Fruit fly (Drosophila melanogaster) whole organism, prepupa: ENCODE measurements around the gene CG43901.
A peak's percentile ranks its signal among the peaks of the same experiment; 100 is the strongest.

Experiments used
- Blimp-1 ChIP-seq: fragments of 200-800 bp; sonication (Bioruptor generic); optimal IDR thresholded peaks from 3 replicates; lab custom pipeline; 2017; ENCODE audit warnings: missing biosample characterization, missing genetic modification characterization, mild to moderate bottlenecking, moderate library complexity, missing genetic modification reagents
- CG10631 ChIP-seq: fragments of 200-800 bp; sonication (Bioruptor generic); optimal IDR thresholded peaks from 2 replicates; lab custom pipeline; 2016; ENCODE audit warnings: missing biosample characterization, missing genetic modification characterization
- CG10669 ChIP-seq: fragments of 200-800 bp; sonication (Bioruptor generic); optimal IDR thresholded peaks from 3 replicates; lab custom pipeline; 2018; ENCODE audit warnings: missing biosample characterization, mild to moderate bottlenecking, missing genetic modification characterization, moderate library complexity
- CG11294 ChIP-seq: fragments of 200-800 bp; sonication (Bioruptor generic); IDR thresholded peaks from 2 replicates; pipeline ENCODE4 v1.3.6; 2022; ENCODE audit warnings: missing biosample characterization, missing genetic modification characterization
- CG11902 ChIP-seq: fragments of 200-800 bp; sonication (Bioruptor generic); optimal IDR thresholded peaks from 3 replicates; lab custom pipeline; 2016; ENCODE audit warnings: missing biosample characterization, missing genetic modification characterization
- CG15336 ChIP-seq: fragments of 200-800 bp; sonication (Bioruptor generic); IDR thresholded peaks from 2 replicates; pipeline ENCODE4 v1.3.6; 2022; ENCODE audit warnings: missing biosample characterization, missing genetic modification characterization
- CG1621 ChIP-seq: fragments of 200-800 bp; sonication (Bioruptor generic); optimal IDR thresholded peaks from 3 replicates; lab custom pipeline; 2018; ENCODE audit warnings: missing biosample characterization, mild to moderate bottlenecking, missing genetic modification characterization
- CG16779 ChIP-seq: fragments of 200-800 bp; sonication (Bioruptor generic); optimal IDR thresholded peaks from 3 replicates; lab custom pipeline; 2017; ENCODE audit warnings: missing biosample characterization, mild to moderate bottlenecking, missing genetic modification characterization
- CG3032 ChIP-seq: fragments of 200-800 bp; optimal IDR thresholded peaks from 2 replicates; lab custom pipeline; 2019; ENCODE audit warnings: missing biosample characterization, mild to moderate bottlenecking, missing genetic modification characterization, moderate library complexity
- CG31627 ChIP-seq: fragments of 200-800 bp; sonication (Bioruptor generic); optimal IDR thresholded peaks from 3 replicates; lab custom pipeline; 2016; ENCODE audit warnings: missing biosample characterization, missing genetic modification characterization
- CG32006 ChIP-seq: fragments of 200-800 bp; sonication (Bioruptor generic); optimal IDR thresholded peaks from 3 replicates; lab custom pipeline; 2017; ENCODE audit warnings: missing biosample characterization, mild to moderate bottlenecking, missing genetic modification characterization
- CG34406 ChIP-seq: fragments of 200-800 bp; sonication (Bioruptor generic); optimal IDR thresholded peaks from 3 replicates; lab custom pipeline; 2016; ENCODE audit warnings: missing biosample characterization, missing genetic modification characterization
- CG3919 ChIP-seq: fragments of 200-800 bp; sonication (Bioruptor generic); optimal IDR thresholded peaks from 3 replicates; lab custom pipeline; 2016; ENCODE audit warnings: missing biosample characterization, missing genetic modification characterization
- CG4318 ChIP-seq: fragments of 200-800 bp; sonication (Bioruptor generic); optimal IDR thresholded peaks from 3 replicates; lab custom pipeline; 2017; ENCODE audit warnings: missing biosample characterization, mild to moderate bottlenecking, missing genetic modification characterization
- CG6163 ChIP-seq: fragments of 200-800 bp; sonication (Bioruptor generic); IDR thresholded peaks from 3 replicates; pipeline ENCODE4 v1.3.6; 2022; ENCODE audit warnings: missing biosample characterization, missing genetic modification characterization
- CG6792 ChIP-seq: fragments of 200-800 bp; sonication (Bioruptor generic); optimal IDR thresholded peaks from 3 replicates; lab custom pipeline; 2016; ENCODE audit warnings: missing biosample characterization, missing genetic modification characterization
- CG6808 ChIP-seq: fragments of 200-800 bp; sonication (Bioruptor generic); optimal IDR thresholded peaks from 3 replicates; lab custom pipeline; 2017; ENCODE audit warnings: missing biosample characterization, missing genetic modification characterization, mild to moderate bottlenecking, moderate library complexity, missing genetic modification reagents
- CG6854 ChIP-seq: fragments of 200-800 bp; sonication (Bioruptor generic); optimal IDR thresholded peaks from 2 replicates; lab custom pipeline; 2017; ENCODE audit warnings: missing biosample characterization, mild to moderate bottlenecking, missing genetic modification characterization
- CG7368 ChIP-seq: fragments of 200-800 bp; sonication (Bioruptor generic); optimal IDR thresholded peaks from 3 replicates; lab custom pipeline; 2016; ENCODE audit warnings: missing biosample characterization, missing genetic modification characterization
- CG8119 ChIP-seq: fragments of 200-800 bp; sonication (Bioruptor generic); IDR thresholded peaks from 3 replicates; pipeline ENCODE4 v1.3.6; 2022; ENCODE audit warnings: missing biosample characterization, missing genetic modification characterization
- CG8319 ChIP-seq: fragments of 200-800 bp; sonication (Bioruptor generic); optimal IDR thresholded peaks from 3 replicates; lab custom pipeline; 2016; ENCODE audit warnings: missing biosample characterization, missing genetic modification characterization
- CG8632 ChIP-seq: fragments of 200-800 bp; sonication (Bioruptor generic); optimal IDR thresholded peaks from 3 replicates; lab custom pipeline; 2016; ENCODE audit warnings: missing biosample characterization, missing genetic modification characterization
- CG9139 ChIP-seq: fragments of 200-800 bp; sonication (Bioruptor generic); optimal IDR thresholded peaks from 3 replicates; lab custom pipeline; 2017; ENCODE audit warnings: missing biosample characterization, mild to moderate bottlenecking, missing genetic modification characterization
- Eip75B ChIP-seq: fragments of 200-800 bp; sonication (Bioruptor generic); optimal IDR thresholded peaks from 3 replicates; lab custom pipeline; 2016; ENCODE audit warnings: missing biosample characterization, missing genetic modification characterization
- Eip78C ChIP-seq: fragments of 200-800 bp; sonication (Bioruptor generic); peaks from one replicate; lab custom pipeline; 2016; ENCODE audit warnings: missing biosample characterization, missing genetic modification characterization
- Eip93F ChIP-seq: fragments of 200-800 bp; sonication (Bioruptor generic); optimal IDR thresholded peaks from 2 replicates; lab custom pipeline; 2016; ENCODE audit warnings: missing biosample characterization, mild to moderate bottlenecking, missing genetic modification characterization
- Ets21C ChIP-seq: fragments of 200-800 bp; sonication (Bioruptor generic); optimal IDR thresholded peaks from 3 replicates; lab custom pipeline; 2016; ENCODE audit warnings: missing biosample characterization, missing genetic modification characterization
- Ets96B ChIP-seq: fragments of 200-800 bp; optimal IDR thresholded peaks from 2 replicates; lab custom pipeline; 2019; ENCODE audit warnings: missing biosample characterization, mild to moderate bottlenecking, missing genetic modification characterization, moderate library complexity
- Gug ChIP-seq: fragments of 200-800 bp; sonication (Bioruptor generic); IDR thresholded peaks from 2 replicates; pipeline ENCODE4 v1.3.6; 2022; ENCODE audit warnings: missing biosample characterization, missing genetic modification characterization
- Hr39 ChIP-seq: fragments of 200-800 bp; sonication (Bioruptor generic); optimal IDR thresholded peaks from 2 replicates; lab custom pipeline; 2016; ENCODE audit warnings: missing biosample characterization, missing genetic modification characterization
- Hr4 ChIP-seq: fragments of 200-800 bp; sonication (Bioruptor generic); optimal IDR thresholded peaks from 3 replicates; lab custom pipeline; 2016; ENCODE audit warnings: missing biosample characterization, missing genetic modification characterization
- Sox14 ChIP-seq: fragments of 200-800 bp; sonication (Bioruptor generic); optimal IDR thresholded peaks from 3 replicates; lab custom pipeline; 2016; ENCODE audit warnings: missing biosample characterization, missing genetic modification characterization
- Sox15 ChIP-seq: fragments of 200-800 bp; sonication (Bioruptor generic); optimal IDR thresholded peaks from 3 replicates; lab custom pipeline; 2016; ENCODE audit warnings: missing biosample characterization, missing genetic modification characterization
- acj6 ChIP-seq: fragments of 200-800 bp; sonication (Bioruptor generic); optimal IDR thresholded peaks from 3 replicates; lab custom pipeline; 2016; ENCODE audit warnings: missing biosample characterization, missing genetic modification characterization
- cyc ChIP-seq: fragments of 200-800 bp; sonication (Bioruptor generic); optimal IDR thresholded peaks from 3 replicates; lab custom pipeline; 2016; ENCODE audit warnings: missing biosample characterization, missing genetic modification characterization
- dac ChIP-seq: fragments of 200-800 bp; sonication (Bioruptor generic); optimal IDR thresholded peaks from 2 replicates; lab custom pipeline; 2017; ENCODE audit warnings: missing biosample characterization, mild to moderate bottlenecking, missing genetic modification characterization
- dsx ChIP-seq: fragments of 200-800 bp; optimal IDR thresholded peaks from 3 replicates; lab custom pipeline; 2019; ENCODE audit warnings: missing biosample characterization, mild to moderate bottlenecking, missing genetic modification characterization, moderate library complexity; ENCODE audit not compliant: poor library complexity, severe bottlenecking
- eg ChIP-seq: fragments of 200-800 bp; sonication (Bioruptor generic); IDR thresholded peaks from 3 replicates; pipeline ENCODE4 v1.3.6; 2022; ENCODE audit warnings: missing biosample characterization, missing genetic modification characterization
- fd59A ChIP-seq: fragments of 200-800 bp; sonication (Bioruptor generic); optimal IDR thresholded peaks from 2 replicates; lab custom pipeline; 2017; ENCODE audit warnings: missing biosample characterization, mild to moderate bottlenecking, missing genetic modification characterization, missing genetic modification reagents
- fd85E ChIP-seq: fragments of 200-800 bp; sonication (Bioruptor generic); optimal IDR thresholded peaks from 3 replicates; lab custom pipeline; 2016; ENCODE audit warnings: missing biosample characterization, missing genetic modification characterization
- fkh ChIP-seq: fragments of 200-800 bp; sonication (Bioruptor generic); optimal IDR thresholded peaks from 3 replicates; lab custom pipeline; 2017; ENCODE audit warnings: missing biosample characterization, mild to moderate bottlenecking, missing genetic modification characterization, moderate library complexity
- lz ChIP-seq: fragments of 200-800 bp; sonication (Bioruptor generic); optimal IDR thresholded peaks from 3 replicates; lab custom pipeline; 2016; ENCODE audit warnings: missing biosample characterization, missing genetic modification characterization
- net ChIP-seq: fragments of 200-800 bp; sonication (Bioruptor generic); optimal IDR thresholded peaks from 3 replicates; lab custom pipeline; 2016; ENCODE audit warnings: missing biosample characterization, missing genetic modification characterization
- pdm3 ChIP-seq: fragments of 200-800 bp; sonication (Bioruptor generic); optimal IDR thresholded peaks from 3 replicates; lab custom pipeline; 2016; ENCODE audit warnings: missing biosample characterization, missing genetic modification characterization
- salr ChIP-seq, 2 experiments: fragments of 200-800 bp; sonication (Bioruptor generic); optimal IDR thresholded peaks; 3 replicates each; lab custom pipeline; 2016 to 2018; ENCODE audit warnings: missing biosample characterization in 2 of 2, missing genetic modification characterization in 2 of 2, mild to moderate bottlenecking in 1 of 2
- spab ChIP-seq: fragments of 200-800 bp; sonication (Bioruptor generic); optimal IDR thresholded peaks from 2 replicates; lab custom pipeline; 2017; ENCODE audit warnings: missing biosample characterization, mild to moderate bottlenecking, missing genetic modification characterization, missing genetic modification reagents
- svp ChIP-seq: fragments of 200-800 bp; sonication (Bioruptor generic); peaks from one replicate; lab custom pipeline; 2016; ENCODE audit warnings: missing biosample characterization, missing genetic modification characterization
- topi ChIP-seq: fragments of 200-800 bp; sonication (Bioruptor generic); optimal IDR thresholded peaks from 3 replicates; lab custom pipeline; 2016; ENCODE audit warnings: missing biosample characterization, missing genetic modification characterization
- vri ChIP-seq: fragments of 200-800 bp; sonication (Bioruptor generic); optimal IDR thresholded peaks from 3 replicates; lab custom pipeline; 2016; ENCODE audit warnings: missing biosample characterization, mild to moderate bottlenecking, missing genetic modification characterization

Gene CG43901

dm6 chrX:10905467-10905866 is at the start of gene CG43901:
TSS of gene CG43901 (plus strand) at chrX:10905767.
- TF ChIP-seq Ets96B (tag; lab: Kevin White, UChicago) (no peak), svp (no peak), CG8632 (GFP tag; lab: Kevin White, UChicago) (no peak), fd59A (GFP tag; lab: Kevin White, UChicago) (no peak), dac (GFP tag; lab: Kevin White, UChicago) (no peak), CG6854 (GFP tag; lab: Kevin White, UChicago) (no peak), eg (GFP tag; lab: Robert Waterston, UW) (no peak), acj6 (GFP tag; lab: Kevin White, UChicago) (no peak), Eip75B (GFP tag; lab: Kevin White, UChicago) (no peak), CG6163 (GFP tag; lab: Robert Waterston, UW) (no peak), pdm3 (GFP tag; lab: Kevin White, UChicago) (no peak)

dm6 chrX:10857376-10857775 is 48.2 kb upstream of the CG43901 start, which contains the start of the genes sofe and CG2186:
TSS of gene sofe (minus strand) at chrX:10857413.
TSS of gene CG2186 (plus strand) at chrX:10857655.
- TF ChIP-seq CG31627 (peak; percentile 53), CG32006 (GFP tag; lab: Kevin White, UChicago) (no peak), Eip78C (GFP tag; lab: Kevin White, UChicago) (peak; percentile 69), CG3032 (peak; percentile 31), CG15336 (GFP tag; lab: Robert Waterston, UW) (no peak), CG6163 (GFP tag; lab: Robert Waterston, UW) (0 out of 3 replicates have a peak, but pooled peaks have one; percentile 15), CG1621 (tag; lab: Kevin White, UChicago) (no peak), CG7368 (no peak), CG10669 (GFP tag; lab: Kevin White, UChicago) (no peak), CG6854 (GFP tag; lab: Kevin White, UChicago) (no peak), CG34406 (GFP tag; lab: Kevin White, UChicago) (no peak), topi (GFP tag; lab: Kevin White, UChicago) (peak; percentile 33), net (GFP tag; lab: Kevin White, UChicago) (no peak), salr (GFP tag; optimal IDR thresholded peaks at IDR 0.05; lab: Kevin White, UChicago) (no peak), Blimp-1 (GFP tag; lab: Kevin White, UChicago) (no peak), CG16779 (tag; lab: Kevin White, UChicago) (no peak), spab (GFP tag; lab: Kevin White, UChicago) (no peak), dsx (GFP tag; lab: Kevin White, UChicago) (no peak), Hr4 (GFP tag; lab: Kevin White, UChicago) (no peak), Sox15 (GFP tag; lab: Kevin White, UChicago) (no peak), fkh (no peak), CG8119 (GFP tag; lab: Robert Waterston, UW) (no peak), CG11294 (GFP tag; lab: Robert Waterston, UW) (no peak), Eip75B (GFP tag; lab: Kevin White, UChicago) (no peak), Sox14 (GFP tag; lab: Kevin White, UChicago) (no peak), CG9139 (GFP tag; lab: Kevin White, UChicago) (no peak), Ets21C (GFP tag; lab: Kevin White, UChicago) (peak; percentile 40), Ets96B (tag; lab: Kevin White, UChicago) (peak; percentile 15), CG11902 (GFP tag; lab: Kevin White, UChicago) (no peak), cyc (GFP tag; lab: Kevin White, UChicago) (peak; percentile 52), CG6808 (GFP tag; lab: Kevin White, UChicago) (no peak), Hr39 (peak; percentile 47), pdm3 (GFP tag; lab: Kevin White, UChicago) (no peak), lz (GFP tag; lab: Kevin White, UChicago) (peak; percentile 56), CG10631 (GFP tag; lab: Kevin White, UChicago) (no peak), Eip93F (GFP tag; lab: Kevin White, UChicago) (no peak), vri (GFP tag; lab: Kevin White, UChicago) (no peak), CG6792 (GFP tag; lab: Kevin White, UChicago) (no peak), Gug (GFP tag; lab: Robert Waterston, UW) (peak; percentile 34; the same call in 1 of the 2 replicates), svp (no peak), dac (GFP tag; lab: Kevin White, UChicago) (no peak), fd59A (GFP tag; lab: Kevin White, UChicago) (no peak), fd85E (GFP tag; lab: Kevin White, UChicago) (no peak), CG4318 (no peak), eg (GFP tag; lab: Robert Waterston, UW) (peak; percentile 37; the same call in 1 of the 3 replicates), CG8319 (no peak), CG3919 (GFP tag; lab: Kevin White, UChicago) (no peak)
